Fruit fly (Drosophila melanogaster) whole organism, prepupa: ENCODE measurements around the gene CG32407.

Source experiments
- CG6854 ChIP-seq: fragments of 200-800 bp; sonication (Bioruptor generic); optimal IDR thresholded peaks from 2 replicates; lab custom pipeline; 2017; ENCODE audit warnings: missing biosample characterization, mild to moderate bottlenecking, missing genetic modification characterization
- CG8119 ChIP-seq: fragments of 200-800 bp; sonication (Bioruptor generic); IDR thresholded peaks from 3 replicates; pipeline ENCODE4 v1.3.6; 2022; ENCODE audit warnings: missing biosample characterization, missing genetic modification characterization
- CG8319 ChIP-seq: fragments of 200-800 bp; sonication (Bioruptor generic); optimal IDR thresholded peaks from 3 replicates; lab custom pipeline; 2016; ENCODE audit warnings: missing biosample characterization, missing genetic modification characterization
- Gug ChIP-seq: fragments of 200-800 bp; sonication (Bioruptor generic); IDR thresholded peaks from 2 replicates; pipeline ENCODE4 v1.3.6; 2022; ENCODE audit warnings: missing biosample characterization, missing genetic modification characterization
- dac ChIP-seq: fragments of 200-800 bp; sonication (Bioruptor generic); optimal IDR thresholded peaks from 2 replicates; lab custom pipeline; 2017; ENCODE audit warnings: missing biosample characterization, mild to moderate bottlenecking, missing genetic modification characterization
- ss ChIP-seq, 2 experiments: fragments of 200-800 bp; sonication (Bioruptor generic); optimal IDR thresholded peaks; 2 replicates in 1 of 2; 3 replicates in 1 of 2; lab custom pipeline; 2017 to 2018; ENCODE audit warnings: mild to moderate bottlenecking in 2 of 2, missing biosample characterization in 2 of 2, missing genetic modification characterization in 2 of 2, moderate library complexity in 1 of 2

dm6 chr3L:5969122-5969521 is 47.3 kb downstream of the CG32407 start:
- TF ChIP-seq CG8119 (GFP tag; lab: Robert Waterston, UW) (no peak), CG6854 (GFP tag; lab: Kevin White, UChicago) (no peak), Gug (GFP tag; lab: Robert Waterston, UW) (no peak), ss (GFP tag; optimal IDR thresholded peaks at IDR 0.05; lab: Kevin White, UChicago) (no peak), CG8319 (GFP tag; lab: Kevin White, UChicago) (no peak), dac (GFP tag; lab: Kevin White, UChicago) (no peak)
